ENCODE assay signal across 1 fruit fly cellular context in the genomic region with DNA sequence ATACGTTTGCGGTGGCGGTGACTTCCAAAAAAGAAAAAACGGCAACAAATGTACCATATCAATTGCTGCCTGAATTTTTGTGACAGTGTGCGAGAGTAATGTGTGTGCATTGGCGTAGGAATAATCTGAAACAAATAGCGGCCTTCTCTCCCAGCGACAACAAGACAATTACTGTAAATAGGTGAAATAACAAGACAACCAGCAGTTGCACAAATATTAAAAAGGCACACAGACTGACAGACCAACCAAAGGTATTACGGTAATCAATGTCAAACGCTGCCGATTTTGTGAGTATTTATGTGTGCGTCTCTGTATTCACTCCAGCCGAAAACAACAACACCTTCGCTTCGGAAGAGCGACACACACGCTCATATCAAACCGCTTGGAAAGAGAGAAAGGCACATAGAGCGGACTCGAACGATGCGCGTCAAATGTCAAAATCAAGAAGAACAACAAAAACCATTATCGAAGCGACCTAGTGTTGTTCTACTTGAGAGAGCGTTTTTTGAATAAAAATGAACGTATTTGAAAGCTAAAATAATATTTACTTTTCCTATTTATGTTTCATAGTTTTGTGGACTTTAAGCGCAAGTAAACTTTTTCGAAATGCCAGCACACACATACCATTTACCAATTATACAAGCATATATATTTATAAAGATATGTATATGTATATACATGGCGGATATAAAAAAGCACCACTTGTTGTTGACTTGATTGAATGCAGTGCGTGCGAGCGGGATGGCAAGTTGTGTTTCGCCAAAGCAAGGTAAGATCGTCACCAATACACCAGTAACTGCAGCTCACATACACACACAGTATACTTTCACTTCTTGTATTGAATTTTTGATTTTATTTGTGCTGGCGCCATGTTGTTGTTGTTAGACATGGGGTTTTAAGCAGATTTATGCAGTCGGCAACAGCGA.
A peak's percentile ranks its signal among the peaks of the same experiment; 100 is the strongest.
TF ChIP-seq lines count a peak whose summit lies in the region.

No protein-coding gene starts in this region.

TF ChIP-seq in whole organism, embryonic, 481 proteins besides CTCF, POLR2A, EP300 and RAD21 (continued from another document):
- TF ChIP-seq ase (GFP tag; IDR thresholded peaks at IDR 0.05; lab: Robert Waterston, UW) (0 out of 3 replicates have a peak, but pooled peaks have one; percentile 23), CG9797 (GFP tag; optimal IDR thresholded peaks at IDR 0.05; lab: Kevin White, UChicago) (peak; percentile 34), ash1 (GFP tag; optimal IDR thresholded peaks at IDR 0.05; lab: Kevin White, UChicago) (peak; percentile 32), Aef1 (GFP tag; IDR thresholded peaks at IDR 0.05; lab: Robert Waterston, UW) (no peak; the same call in 2 of the 3 replicates), CG9609 (GFP tag; optimal IDR thresholded peaks at IDR 0.05; lab: Kevin White, UChicago) (no peak), tgo (GFP tag; IDR thresholded peaks at IDR 0.05; lab: Robert Waterston, UW) (no peak), CG12299 (tag; optimal IDR thresholded peaks at IDR 0.05; lab: Kevin White, UChicago) (peak; percentile 37), CG18619 (GFP tag; optimal IDR thresholded peaks at IDR 0.05; lab: Kevin White, UChicago) (peak; percentile 58), CG15011 (GFP tag; optimal IDR thresholded peaks at IDR 0.05; lab: Kevin White, UChicago) (no peak), pb (GFP tag; optimal IDR thresholded peaks at IDR 0.05; lab: Kevin White, UChicago) (peak; percentile 17), cg (GFP tag; optimal IDR thresholded peaks at IDR 0.05; lab: Kevin White, UChicago) (peak; percentile 89), sens (GFP tag; lab: Kevin White, UChicago) (peak; percentile 95), CG13624 (GFP tag; optimal IDR thresholded peaks at IDR 0.05; lab: Kevin White, UChicago) (peak; percentile 14), CG4360 (GFP tag; IDR thresholded peaks at IDR 0.05; lab: Robert Waterston, UW) (peak; percentile 82), schlank (tag; optimal IDR thresholded peaks at IDR 0.05; lab: Kevin White, UChicago) (peak; percentile 79), CG7839 (tag; optimal IDR thresholded peaks at IDR 0.05; lab: Kevin White, UChicago) (peak; percentile 27), Hey (tag; optimal IDR thresholded peaks at IDR 0.05; lab: Kevin White, UChicago) (peak; percentile 25), B-H2 (GFP tag; optimal IDR thresholded peaks at IDR 0.05; lab: Kevin White, UChicago) (no peak), Hand (GFP tag; optimal IDR thresholded peaks at IDR 0.05; lab: Kevin White, UChicago) (no peak), CG30020 (tag; optimal IDR thresholded peaks at IDR 0.05; lab: Kevin White, UChicago) (no peak), CG4820 (GFP tag; optimal IDR thresholded peaks at IDR 0.05; lab: Kevin White, UChicago) (peak; percentile 26), CG6765 (GFP tag; optimal IDR thresholded peaks at IDR 0.05; lab: Kevin White, UChicago) (peak; percentile 30), cwo (GFP tag; optimal IDR thresholded peaks at IDR 0.05; lab: Kevin White, UChicago) (peak; percentile 46), CG4617 (GFP tag; optimal IDR thresholded peaks at IDR 0.05; lab: Kevin White, UChicago; ENCODE audit: borderline replicate concordance) (peak; percentile 12), NK7.1 (GFP tag; optimal IDR thresholded peaks at IDR 0.05; lab: Kevin White, UChicago) (peak; percentile 31), tx (GFP tag; optimal IDR thresholded peaks at IDR 0.05; lab: Kevin White, UChicago) (peak; percentile 13), CG14050 (GFP tag; IDR thresholded peaks at IDR 0.05; lab: Robert Waterston, UW) (0 out of 3 replicates have a peak, but pooled peaks have one; percentile 14), Ssrp (tag; optimal IDR thresholded peaks at IDR 0.05; lab: Kevin White, UChicago) (peak; percentile 14), ind (GFP tag; optimal IDR thresholded peaks at IDR 0.05; lab: Kevin White, UChicago) (peak; percentile 25), Ptx1 (GFP tag; IDR thresholded peaks at IDR 0.05; lab: Robert Waterston, UW) (no peak), CG10979 (tag; optimal IDR thresholded peaks at IDR 0.05; lab: Kevin White, UChicago) (peak; percentile 22), CG16863 (GFP tag; optimal IDR thresholded peaks at IDR 0.05; lab: Kevin White, UChicago) (peak; percentile 62), Drgx (GFP tag; IDR thresholded peaks at IDR 0.05; lab: Robert Waterston, UW) (no peak), mam (GFP tag; optimal IDR thresholded peaks at IDR 0.05; lab: Kevin White, UChicago) (no peak), Oli (tag; optimal IDR thresholded peaks at IDR 0.05; lab: Kevin White, UChicago) (peak; percentile 18), CG9876 (GFP tag; optimal IDR thresholded peaks at IDR 0.05; lab: Kevin White, UChicago) (peak; percentile 30), CG9817 (tag; optimal IDR thresholded peaks at IDR 0.05; lab: Kevin White, UChicago) (peak; percentile 42), otp (GFP tag; IDR thresholded peaks at IDR 0.05; lab: Robert Waterston, UW) (peak; percentile 82), lilli (GFP tag; optimal IDR thresholded peaks at IDR 0.05; lab: Kevin White, UChicago) (peak; percentile 24), CG3407 (GFP tag; optimal IDR thresholded peaks at IDR 0.05; lab: Kevin White, UChicago) (peak; percentile 86), pan (optimal IDR thresholded peaks at IDR 0.05; lab: Kevin White, UChicago) (no peak), pan (GFP tag; optimal IDR thresholded peaks at IDR 0.05 in 1 of 2, IDR thresholded peaks at IDR 0.05 in 1 of 2) (peak in 1 of 2 experiments; percentile 70), Lim3 (GFP tag; IDR thresholded peaks at IDR 0.05; lab: Robert Waterston, UW) (no peak), CG15269 (tag; optimal IDR thresholded peaks at IDR 0.05; lab: Kevin White, UChicago) (peak; percentile 52), Doc3 (GFP tag; IDR thresholded peaks at IDR 0.05; lab: Robert Waterston, UW; ENCODE audit: partially characterized antibody) (no peak), wdn (GFP tag; IDR thresholded peaks at IDR 0.05; lab: Robert Waterston, UW) (peak; percentile 64; the same call in 1 of the 2 replicates), CG14667 (GFP tag; IDR thresholded peaks at IDR 0.05; lab: Robert Waterston, UW) (no peak), CG8924 (tag; optimal IDR thresholded peaks at IDR 0.05; lab: Kevin White, UChicago) (peak; percentile 41), CG33213 (GFP tag; optimal IDR thresholded peaks at IDR 0.05; lab: Kevin White, UChicago) (peak; percentile 49), sob (GFP tag; IDR thresholded peaks at IDR 0.05; lab: Robert Waterston, UW) (peak; percentile 55; the same call in 1 of the 2 replicates), inv (GFP tag; IDR thresholded peaks at IDR 0.05; lab: Robert Waterston, UW; ENCODE audit: partially characterized antibody) (no peak), CG11456 (GFP tag; IDR thresholded peaks at IDR 0.05; lab: Robert Waterston, UW) (peak; percentile 62; the same call in 1 of the 3 replicates), sqz (GFP tag; optimal IDR thresholded peaks at IDR 0.05; lab: Kevin White, UChicago) (peak; percentile 42), kah (GFP tag; optimal IDR thresholded peaks at IDR 0.05; lab: Kevin White, UChicago) (peak; percentile 98), CG15514 (GFP tag; optimal IDR thresholded peaks at IDR 0.05; lab: Kevin White, UChicago) (peak; percentile 73), mirr (GFP tag; optimal IDR thresholded peaks at IDR 0.05; lab: Kevin White, UChicago) (peak; percentile 97), zen (tag; optimal IDR thresholded peaks at IDR 0.05; lab: Kevin White, UChicago) (peak; percentile 61), C15 (GFP tag; IDR thresholded peaks at IDR 0.05; lab: Robert Waterston, UW) (peak; percentile 12; the same call in 1 of the 3 replicates), corto (GFP tag; optimal IDR thresholded peaks at IDR 0.05; lab: Kevin White, UChicago) (no peak)
